Fruit fly (Drosophila melanogaster) whole organism, wandering third instar larva: Measurements from ENCODE around the gene CG4230.

Experiments used
- HLH106 ChIP-seq: fragments of 200-800 bp; optimal IDR thresholded peaks from 3 replicates; lab custom pipeline; 2019; ENCODE audit warnings: missing biosample characterization, mild to moderate bottlenecking, missing genetic modification characterization, moderate library complexity
- OdsH ChIP-seq: fragments of 200-800 bp; sonication (Bioruptor generic); optimal IDR thresholded peaks from 2 replicates; lab custom pipeline; 2016; ENCODE audit warnings: missing biosample characterization, mild to moderate bottlenecking, missing genetic modification characterization
- foxo ChIP-seq, 2 experiments: fragments of 200-800 bp; sonication (Bioruptor generic); optimal IDR thresholded peaks; 2 replicates in 1 of 2; 3 replicates in 1 of 2; lab custom pipeline; 2016 to 2017; ENCODE audit warnings: missing biosample characterization in 2 of 2, missing genetic modification characterization in 2 of 2
- h ChIP-seq: fragments of 200-800 bp; sonication (Bioruptor generic); optimal IDR thresholded peaks from 3 replicates; lab custom pipeline; 2016; ENCODE audit warnings: missing biosample characterization, mild to moderate bottlenecking, missing genetic modification characterization
- jim ChIP-seq: fragments of 175-275, 200-325 bp; sonication (Bioruptor generic); optimal IDR thresholded peaks from 2 replicates; lab custom pipeline; 2016; ENCODE audit warnings: missing biosample characterization, mild to moderate bottlenecking, missing genetic modification characterization

- TF ChIP-seq HLH106 (no peak), jim (no peak), h (GFP tag; lab: Kevin White, UChicago) (no peak), OdsH (no peak), foxo (GFP tag; optimal IDR thresholded peaks at IDR 0.05; lab: Kevin White, UChicago) (no peak)
Observed at dm6 chr2L:5092145-5092544, 3.9 kb upstream of the CG4230 start.
